Worm (Caenorhabditis elegans) whole organism, young adult: Measurements from ENCODE around the gene K08E7.6.

Source experiments
- F37B4.10 ChIP-seq: fragments of 200-800 bp; sonication (Bioruptor generic); IDR thresholded peaks from 2 replicates; pipeline ENCODE4 v1.3.6; 2022; ENCODE audit warnings: missing genetic modification characterization, missing compliant biosample characterization
- F49E8.2 ChIP-seq: sonication (generic microtip); optimal IDR thresholded peaks from 3 replicates; lab custom pipeline; 2017; ENCODE audit warnings: missing genetic modification characterization, mild to moderate bottlenecking, missing compliant biosample characterization, antibody characterized with exemption, moderate library complexity; ENCODE audit not compliant: insufficient read depth
- ama-1 ChIP-seq, 3 experiments: fragments of 150-350 bp in 1 of 3; sonication (generic microtip) in 2 of 3; optimal IDR thresholded peaks; 2 replicates each; lab custom pipeline; 2014 to 2018; ENCODE audit warnings: missing biosample characterization in 2 of 3, missing genetic modification characterization in 2 of 3, missing genetic modification reagents in 2 of 3
- cebp-2 ChIP-seq: fragments of 200-800 bp; sonication (Bioruptor generic); IDR thresholded peaks from 2 replicates; pipeline ENCODE4 v1.3.6; 2022; ENCODE audit warnings: missing genetic modification characterization, missing compliant biosample characterization
- dpl-1 ChIP-seq: fragments of 150-350 bp; optimal IDR thresholded peaks from 2 replicates; lab custom pipeline; 2014; ENCODE audit warnings: missing biosample characterization, missing genetic modification reagents, missing genetic modification characterization
- hlh-12 ChIP-seq: sonication (generic microtip); optimal IDR thresholded peaks from 2 replicates; lab custom pipeline; 2016; ENCODE audit warnings: missing genetic modification characterization, missing compliant biosample characterization
- hmg-20 ChIP-seq: fragments of 200-800 bp; sonication (Bioruptor generic); IDR thresholded peaks from 2 replicates; pipeline ENCODE4 v1.3.6; 2022; ENCODE audit warnings: missing genetic modification reagents, missing genetic modification characterization, missing compliant biosample characterization
- lin-54 ChIP-seq: fragments of 200-800 bp; sonication (Bioruptor generic); optimal IDR thresholded peaks from 2 replicates; lab custom pipeline; 2018; ENCODE audit warnings: mild to moderate bottlenecking, missing genetic modification characterization, missing compliant biosample characterization
- madf-3 ChIP-seq: fragments of 200-800 bp; sonication (Bioruptor generic); IDR thresholded peaks from 2 replicates; pipeline ENCODE4 v1.3.6; 2022; ENCODE audit warnings: missing genetic modification reagents, missing genetic modification characterization, missing compliant biosample characterization
- nfya-1 ChIP-seq: sonication (generic microtip); optimal IDR thresholded peaks from 2 replicates; lab custom pipeline; 2017; ENCODE audit warnings: antibody characterized with exemption, missing compliant biosample characterization, missing genetic modification characterization, borderline replicate concordance; ENCODE audit not compliant: insufficient read depth
- pha-4 ChIP-seq: fragments of 150-350 bp; sonication (generic microtip); optimal IDR thresholded peaks from 2 replicates; lab custom pipeline; 2014; ENCODE audit warnings: missing biosample characterization, missing genetic modification reagents, missing genetic modification characterization
- rcor-1 ChIP-seq: fragments of 200-800 bp; sonication (Bioruptor generic); IDR thresholded peaks from 2 replicates; pipeline ENCODE4 v1.3.6; 2022; ENCODE audit warnings: missing genetic modification reagents, missing genetic modification characterization, missing compliant biosample characterization
- tlf-1 ChIP-seq: fragments of 200-800 bp; sonication (Bioruptor generic); optimal IDR thresholded peaks from 2 replicates; lab custom pipeline; 2018; ENCODE audit warnings: mild to moderate bottlenecking, missing genetic modification characterization, missing compliant biosample characterization

DNA sequence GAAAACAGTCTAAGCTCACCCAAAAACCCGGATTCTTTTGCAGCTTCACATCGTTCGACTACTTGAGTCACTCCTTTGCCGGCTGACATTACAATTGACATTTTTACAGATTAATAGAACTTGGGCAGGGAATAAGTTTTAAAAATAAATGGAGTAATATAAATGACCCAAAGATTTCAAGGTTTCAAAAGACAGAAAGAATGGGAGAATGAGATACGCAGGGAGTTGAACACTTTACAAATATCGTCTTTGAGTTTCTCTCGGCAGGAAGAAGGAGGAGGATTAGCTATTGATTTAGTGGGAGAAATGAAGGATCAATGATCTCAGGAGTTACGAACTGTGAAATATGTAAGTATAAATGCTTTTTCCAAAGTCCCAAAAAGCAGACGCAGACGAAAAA lies 5.0 kb upstream of the K08E7.6 start, which contains the start of gene K08E7.8:
- TF ChIP-seq rcor-1 (GFP tag; lab: Robert Waterston, UW) (no peak), cebp-2 (GFP tag; lab: Robert Waterston, UW) (no peak), F49E8.2 (tag; lab: Kevin White, UChicago) (no peak), lin-54 (no peak), hmg-20 (GFP tag; lab: Robert Waterston, UW) (no peak), F37B4.10 (GFP tag; lab: Robert Waterston, UW) (no peak), tlf-1 (GFP tag; lab: Kevin White, UChicago) (no peak), hlh-12 (tag; lab: Kevin White, UChicago) (no peak), dpl-1 (GFP tag; lab: Kevin White, UChicago) (no peak), ama-1 (optimal IDR thresholded peaks at IDR 0.05; lab: Kevin White, UChicago) (no peak), ama-1 (GFP tag; optimal IDR thresholded peaks at IDR 0.05; lab: Kevin White, UChicago) (no peak), pha-4 (no peak), nfya-1 (tag; lab: Kevin White, UChicago) (no peak), madf-3 (GFP tag; lab: Robert Waterston, UW) (no peak)
